Worm (Caenorhabditis elegans) whole organism, early embryonic: ENCODE data around the gene sqv-7.
"Not testable (repeated sequence)": the region's sequence is repeated elsewhere in the genome, so short reads cannot be mapped to it uniquely, and the experiment has no call there.

Source experiments
- B0310.2 ChIP-seq: sonication (generic microtip); optimal IDR thresholded peaks from 2 replicates; lab custom pipeline; 2016; ENCODE audit warnings: mild to moderate bottlenecking, missing genetic modification characterization, missing compliant biosample characterization
- F13C5.2 ChIP-seq: sonication (generic microtip); optimal IDR thresholded peaks from 2 replicates; lab custom pipeline; 2017; ENCODE audit warnings: mild to moderate bottlenecking, missing genetic modification characterization, inconsistent platforms, missing compliant biosample characterization
- aly-1 ChIP-seq: sonication (generic microtip); optimal IDR thresholded peaks from 2 replicates; lab custom pipeline; 2016; ENCODE audit warnings: missing genetic modification characterization, missing compliant biosample characterization
- ama-1 ChIP-seq: fragments of 150-350 bp; optimal IDR thresholded peaks from 2 replicates; lab custom pipeline; 2014
- ceh-13 ChIP-seq: fragments of 200-800 bp; sonication (Bioruptor generic); optimal IDR thresholded peaks from 2 replicates; lab custom pipeline; 2018; ENCODE audit warnings: mild to moderate bottlenecking, missing genetic modification characterization, missing compliant biosample characterization
- ceh-36 ChIP-seq: sonication (generic microtip); optimal IDR thresholded peaks from 2 replicates; lab custom pipeline; 2016; ENCODE audit warnings: missing genetic modification characterization, inconsistent platforms, missing compliant biosample characterization
- ets-7 ChIP-seq: sonication (generic microtip); optimal IDR thresholded peaks from 2 replicates; lab custom pipeline; 2016; ENCODE audit warnings: missing genotype, missing genetic modification characterization, missing compliant biosample characterization
- flt-1 ChIP-seq: fragments of 200-800 bp; sonication (Bioruptor generic); IDR thresholded peaks from 2 replicates; pipeline ENCODE4 v1.3.6; 2022; ENCODE audit warnings: missing genetic modification characterization, missing compliant biosample characterization
- hmbx-1 ChIP-seq: sonication (generic microtip); optimal IDR thresholded peaks from 2 replicates; lab custom pipeline; 2016; ENCODE audit warnings: mild to moderate bottlenecking, missing genetic modification characterization, missing compliant biosample characterization
- hmg-4 ChIP-seq: fragments of 200-800 bp; sonication (Bioruptor generic); optimal IDR thresholded peaks from 2 replicates; lab custom pipeline; 2018; ENCODE audit warnings: mild to moderate bottlenecking, missing genetic modification characterization, missing compliant biosample characterization
- hnd-1 ChIP-seq: sonication (generic microtip); optimal IDR thresholded peaks from 2 replicates; lab custom pipeline; 2016; ENCODE audit warnings: missing genetic modification characterization, missing compliant biosample characterization
- pes-1 ChIP-seq: fragments of 200-800 bp; sonication (Bioruptor generic); IDR thresholded peaks from 2 replicates; pipeline ENCODE4 v1.3.6; 2022; ENCODE audit warnings: missing genetic modification reagents, missing genetic modification characterization, missing compliant biosample characterization
- scrt-1 ChIP-seq: fragments of 200-800 bp; sonication (Bioruptor generic); IDR thresholded peaks from 2 replicates; pipeline ENCODE4 v1.3.6; 2022; ENCODE audit warnings: missing genetic modification characterization, missing compliant biosample characterization
- sea-1 ChIP-seq: fragments of 200-800 bp; sonication (Bioruptor generic); conservative IDR thresholded peaks from 2 replicates; pipeline ENCODE4 v1.3.6; 2022; ENCODE audit warnings: missing genetic modification characterization, missing compliant biosample characterization
- tbx-11 ChIP-seq: fragments of 200-800 bp; sonication (Bioruptor generic); IDR thresholded peaks from 2 replicates; pipeline ENCODE4 v1.3.6; 2022; ENCODE audit warnings: missing genetic modification characterization, missing compliant biosample characterization
- tbx-37 ChIP-seq: fragments of 200-800 bp; sonication (Bioruptor generic); conservative IDR thresholded peaks from 2 replicates; pipeline ENCODE4 v1.3.6; 2022; ENCODE audit warnings: missing genetic modification reagents, missing genetic modification characterization, missing compliant biosample characterization
- tra-4 ChIP-seq: sonication (generic microtip); optimal IDR thresholded peaks from 2 replicates; lab custom pipeline; 2017; ENCODE audit warnings: missing genetic modification characterization, missing compliant biosample characterization

sqv-7 gene

DNA sequence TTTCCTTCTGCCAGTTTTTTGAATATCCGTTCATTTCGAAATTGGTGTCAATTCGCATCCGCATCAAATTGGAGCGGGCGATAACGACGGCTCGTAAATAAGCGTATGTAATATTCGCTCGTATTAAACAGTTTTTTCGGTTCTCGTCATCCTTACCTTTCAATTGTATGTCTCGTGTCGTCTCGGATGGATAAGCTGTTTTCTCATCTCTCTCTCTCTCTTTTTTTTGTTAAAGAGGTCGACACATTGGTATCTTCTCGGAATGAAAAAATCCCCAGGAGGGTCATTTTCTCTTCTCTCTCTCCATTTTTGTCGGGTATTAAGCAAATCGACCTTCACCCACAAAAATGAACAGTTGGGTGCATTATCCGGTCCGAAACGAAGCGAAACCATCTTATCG, 33.6 kb downstream of the sqv-7 start:
- TF ChIP-seq pes-1 (GFP tag; lab: Robert Waterston, UW), result no peak
- TF ChIP-seq scrt-1 (GFP tag; lab: Robert Waterston, UW), result no peak
- TF ChIP-seq ama-1 (lab: Kevin White, UChicago), result no peak
- no peak for TF ChIP-seq tbx-37
- no peak for TF ChIP-seq flt-1 (GFP tag; lab: Robert Waterston, UW)
- no peak for TF ChIP-seq tra-4 (tag; lab: Kevin White, UChicago)
- no peak for TF ChIP-seq F13C5.2 (tag; lab: Kevin White, UChicago)
- TF ChIP-seq ets-7 (tag; lab: Kevin White, UChicago), result no peak
- TF ChIP-seq sea-1 (GFP tag; lab: Robert Waterston, UW), result no peak
- TF ChIP-seq ceh-13 (GFP tag; lab: Kevin White, UChicago), result no peak
- TF ChIP-seq hmbx-1 (tag; lab: Kevin White, UChicago), result no peak
- no peak for TF ChIP-seq tbx-11 (GFP tag; lab: Robert Waterston, UW)
- TF ChIP-seq B0310.2 (tag; lab: Kevin White, UChicago), result no peak
- no peak for TF ChIP-seq hmg-4 (GFP tag; lab: Kevin White, UChicago)
- TF ChIP-seq aly-1 (tag; lab: Kevin White, UChicago), result no peak

DNA sequence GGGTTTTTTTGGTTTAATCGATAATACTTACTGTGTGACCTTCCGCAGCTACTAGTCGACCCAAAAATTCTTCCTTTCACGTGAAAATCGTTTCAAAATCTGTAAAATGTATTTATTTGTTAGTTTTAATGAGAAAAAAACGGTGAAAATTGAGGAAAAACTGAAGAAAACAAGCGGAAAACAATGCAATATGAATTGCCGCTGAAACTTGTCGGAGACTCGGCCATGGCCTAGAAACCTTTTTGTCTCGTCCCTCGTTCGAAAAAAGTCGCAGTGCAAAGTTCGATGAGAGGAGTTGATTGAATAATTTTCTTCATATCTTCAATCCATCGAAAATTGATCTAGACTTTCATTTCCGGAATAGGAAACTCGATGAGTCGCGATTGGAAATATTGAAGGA, 34.8 kb downstream of the sqv-7 start, which contains the start of gene C15F1.8:
C15F1.8 (minus strand) TSS at position 101 of the 400 bp plus-strand sequence.
- TF ChIP-seq hnd-1; sea-1 (GFP tag; lab: Robert Waterston, UW); flt-1 (GFP tag; lab: Robert Waterston, UW): not testable (repeated sequence)

DNA sequence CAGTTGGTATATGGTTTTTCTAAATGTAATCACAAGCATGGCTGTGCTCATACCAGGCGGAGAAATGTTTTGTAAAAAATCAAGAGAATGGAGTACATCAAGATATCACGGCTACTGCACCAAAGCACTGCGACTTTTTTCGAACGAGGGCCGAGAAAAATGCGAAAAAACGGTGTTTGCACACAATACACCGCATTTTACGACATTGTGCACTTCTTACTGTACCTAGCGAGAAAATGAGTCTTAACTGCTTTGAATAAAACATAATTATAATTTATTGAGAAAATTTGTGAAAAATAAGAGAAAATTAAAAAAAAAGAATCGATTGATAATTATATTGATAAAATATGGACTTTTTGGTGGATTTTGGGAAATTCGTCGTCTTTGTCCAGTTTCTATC, 36.8 kb downstream of the sqv-7 start:
- TF ChIP-seq ets-7 (tag; lab: Kevin White, UChicago) (no peak), aly-1 (tag; lab: Kevin White, UChicago) (no peak), pes-1 (GFP tag; lab: Robert Waterston, UW) (no peak), ceh-36 (tag; lab: Kevin White, UChicago) (no peak), hnd-1 (no peak), hmg-4 (GFP tag; lab: Kevin White, UChicago) (no peak), ceh-13 (GFP tag; lab: Kevin White, UChicago) (no peak), ama-1 (lab: Kevin White, UChicago) (no peak), hmbx-1 (tag; lab: Kevin White, UChicago) (no peak), tbx-11 (GFP tag; lab: Robert Waterston, UW) (no peak), sea-1 (GFP tag; lab: Robert Waterston, UW) (no peak)

ce11 chrII:6974011-6974410, 38.5 kb downstream of the sqv-7 start:
- TF ChIP-seq tra-4 (tag; lab: Kevin White, UChicago) (no peak), sea-1 (GFP tag; lab: Robert Waterston, UW) (no peak), ets-7 (tag; lab: Kevin White, UChicago) (no peak), pes-1 (GFP tag; lab: Robert Waterston, UW) (no peak), tbx-37 (no peak), hmbx-1 (tag; lab: Kevin White, UChicago) (no peak), hnd-1 (no peak), tbx-11 (GFP tag; lab: Robert Waterston, UW) (no peak), scrt-1 (GFP tag; lab: Robert Waterston, UW) (no peak), flt-1 (GFP tag; lab: Robert Waterston, UW) (no peak), B0310.2 (tag; lab: Kevin White, UChicago) (no peak), ceh-36 (tag; lab: Kevin White, UChicago) (no peak), aly-1 (tag; lab: Kevin White, UChicago) (no peak), hmg-4 (GFP tag; lab: Kevin White, UChicago) (no peak), F13C5.2 (tag; lab: Kevin White, UChicago) (no peak), ceh-13 (GFP tag; lab: Kevin White, UChicago) (no peak), ama-1 (lab: Kevin White, UChicago) (no peak)

ce11 chrII:6973501-6973900, 39.0 kb downstream of the sqv-7 start, which contains the start of gene sod-1:
Gene sod-1, minus strand, starts transcription at chrII:6973887.
- TF ChIP-seq sea-1 (GFP tag; lab: Robert Waterston, UW), result no peak
- no peak for TF ChIP-seq hmbx-1 (tag; lab: Kevin White, UChicago)
- TF ChIP-seq tbx-37, result no peak
- no peak for TF ChIP-seq ama-1 (lab: Kevin White, UChicago)
- no peak for TF ChIP-seq F13C5.2 (tag; lab: Kevin White, UChicago)
- TF ChIP-seq flt-1 (GFP tag; lab: Robert Waterston, UW), result no peak
- no peak for TF ChIP-seq hnd-1
- TF ChIP-seq ceh-13 (GFP tag; lab: Kevin White, UChicago), result no peak
- no peak for TF ChIP-seq hmg-4 (GFP tag; lab: Kevin White, UChicago)
- no peak for TF ChIP-seq ets-7 (tag; lab: Kevin White, UChicago)
- no peak for TF ChIP-seq tra-4 (tag; lab: Kevin White, UChicago)
- no peak for TF ChIP-seq aly-1 (tag; lab: Kevin White, UChicago)
- TF ChIP-seq pes-1 (GFP tag; lab: Robert Waterston, UW), result no peak
- TF ChIP-seq ceh-36 (tag; lab: Kevin White, UChicago), result no peak
- no peak for TF ChIP-seq scrt-1 (GFP tag; lab: Robert Waterston, UW)
- no peak for TF ChIP-seq B0310.2 (tag; lab: Kevin White, UChicago)
- no peak for TF ChIP-seq tbx-11 (GFP tag; lab: Robert Waterston, UW)

DNA sequence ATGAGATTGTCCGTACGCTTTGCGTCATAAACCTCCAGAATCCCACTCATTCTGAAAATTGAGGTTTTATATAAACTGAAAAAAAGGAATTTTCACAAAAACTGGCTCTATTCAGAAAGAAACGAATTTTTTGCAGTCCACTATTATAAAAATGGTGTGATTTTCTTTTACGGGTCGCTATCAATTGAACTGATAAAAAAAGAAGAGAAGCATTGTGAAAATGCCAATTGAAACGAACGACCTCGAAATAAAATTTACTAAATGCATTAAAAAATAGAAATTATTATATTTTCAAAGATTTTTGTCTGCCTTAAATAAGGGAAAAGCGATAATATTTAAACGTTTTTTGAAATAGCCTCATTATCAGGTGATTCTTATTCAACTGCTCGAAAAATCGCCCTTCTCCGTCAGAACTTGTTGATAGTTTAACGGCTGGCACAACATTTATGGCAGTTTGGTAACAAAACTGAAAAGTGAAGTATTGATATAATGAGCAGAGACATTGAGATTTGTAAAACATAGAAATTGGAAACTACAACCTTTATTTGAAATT, 40.2 kb downstream of the sqv-7 start, which contains the start of gene art-1:
art-1 (minus strand) TSS at position 51 of the 553 bp plus-strand sequence.
- TF ChIP-seq tra-4 (tag; lab: Kevin White, UChicago), result no peak

DNA sequence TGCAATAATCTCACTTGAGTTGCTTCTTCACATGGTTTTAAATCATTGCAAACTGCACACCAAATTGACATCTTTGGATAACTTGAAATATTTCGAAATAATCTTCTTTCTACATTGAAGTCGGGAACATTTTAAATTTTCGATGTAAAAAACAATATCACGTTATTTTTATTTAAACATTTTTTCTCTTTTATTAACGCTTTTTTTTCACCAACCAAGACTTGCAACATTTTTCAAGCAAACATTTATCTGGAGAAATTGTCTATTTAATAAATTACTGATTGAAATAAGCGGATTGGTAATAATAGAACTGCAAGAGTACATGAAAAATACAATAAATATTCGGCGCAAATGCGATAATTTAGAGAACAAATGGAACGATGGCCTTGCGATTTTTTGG, 42.0 kb downstream of the sqv-7 start, which contains the start of gene C15F1.5:
C15F1.5 (minus strand) TSS at position 101 of the 400 bp plus-strand sequence.
- TF ChIP-seq F13C5.2 (tag; lab: Kevin White, UChicago), result no peak
- no peak for TF ChIP-seq ama-1 (lab: Kevin White, UChicago)
- TF ChIP-seq ceh-36 (tag; lab: Kevin White, UChicago), result no peak
